Fruit fly (Drosophila melanogaster) whole organism, embryonic: ENCODE results near the gene CAH6.

Experiments used
- Antp ChIP-seq: fragments of 200-800 bp; sonication (Bioruptor generic); optimal IDR thresholded peaks from 3 replicates; lab custom pipeline; 2016; ENCODE audit warnings: missing biosample characterization, missing genetic modification characterization
- B-H2 ChIP-seq: fragments of 200-800 bp; sonication (Bioruptor generic); optimal IDR thresholded peaks from 2 replicates; lab custom pipeline; 2018; ENCODE audit warnings: missing biosample characterization, mild to moderate bottlenecking, missing genetic modification characterization
- Bteb2 ChIP-seq: fragments of 200-800 bp; sonication (Bioruptor generic); optimal IDR thresholded peaks from 2 replicates; lab custom pipeline; 2016; ENCODE audit warnings: missing biosample characterization, missing genetic modification characterization
- CG10274 ChIP-seq: fragments of 200-800 bp; sonication (Bioruptor generic); optimal IDR thresholded peaks from 3 replicates; lab custom pipeline; 2017; ENCODE audit warnings: missing biosample characterization, mild to moderate bottlenecking, missing genetic modification characterization
- CG10431 ChIP-seq: fragments of 200-800 bp; sonication (Bioruptor generic); optimal IDR thresholded peaks from 3 replicates; lab custom pipeline; 2018; ENCODE audit warnings: missing biosample characterization, mild to moderate bottlenecking, missing genetic modification characterization
- CG10462 ChIP-seq: fragments of 200-800 bp; sonication (Bioruptor generic); optimal IDR thresholded peaks from 2 replicates; lab custom pipeline; 2016; ENCODE audit warnings: missing biosample characterization, missing genetic modification characterization
- CG11247 ChIP-seq: fragments of 200-800 bp; sonication (Bioruptor generic); IDR thresholded peaks from 2 replicates; pipeline ENCODE4 v1.3.6; 2022; ENCODE audit warnings: missing biosample characterization, missing genetic modification characterization
- CG11398 ChIP-seq: fragments of 200-800 bp; sonication (Bioruptor generic); optimal IDR thresholded peaks from 2 replicates; lab custom pipeline; 2016; ENCODE audit warnings: missing biosample characterization, missing genetic modification characterization
- CG11723 ChIP-seq: fragments of 200-800 bp; sonication (Bioruptor generic); optimal IDR thresholded peaks from 2 replicates; lab custom pipeline; 2017; ENCODE audit warnings: missing biosample characterization, mild to moderate bottlenecking, missing genetic modification characterization
- CG12769 ChIP-seq: fragments of 200-800 bp; sonication (Bioruptor generic); optimal IDR thresholded peaks from 2 replicates; lab custom pipeline; 2019; ENCODE audit warnings: missing biosample characterization, mild to moderate bottlenecking, missing genetic modification characterization, moderate library complexity
- CG14965 ChIP-seq: fragments of 200-800 bp; sonication (Bioruptor generic); optimal IDR thresholded peaks from 2 replicates; lab custom pipeline; 2016; ENCODE audit warnings: missing biosample characterization, missing genetic modification characterization, borderline replicate concordance
- CG16863 ChIP-seq: fragments of 200-800 bp; sonication (Bioruptor generic); optimal IDR thresholded peaks from 3 replicates; lab custom pipeline; 2016; ENCODE audit warnings: missing biosample characterization, missing genetic modification characterization
- CG17361 ChIP-seq: fragments of 200-800 bp; sonication (Bioruptor generic); IDR thresholded peaks from 3 replicates; pipeline ENCODE4 v1.3.6; 2022; ENCODE audit warnings: missing biosample characterization, missing genetic modification characterization
- CG18262 ChIP-seq: fragments of 200-800 bp; optimal IDR thresholded peaks from 3 replicates; lab custom pipeline; 2019; ENCODE audit warnings: missing biosample characterization, mild to moderate bottlenecking, missing genetic modification characterization, moderate library complexity
- CG18764 ChIP-seq: fragments of 200-800 bp; sonication (Bioruptor generic); optimal IDR thresholded peaks from 3 replicates; lab custom pipeline; 2016; ENCODE audit warnings: missing biosample characterization, missing genetic modification characterization
- CG2889 ChIP-seq: fragments of 200-800 bp; sonication (Bioruptor generic); IDR thresholded peaks from 3 replicates; pipeline ENCODE4 v1.3.6; 2022; ENCODE audit warnings: missing biosample characterization, missing genetic modification characterization
- CG30020 ChIP-seq: fragments of 200-800 bp; optimal IDR thresholded peaks from 2 replicates; lab custom pipeline; 2019; ENCODE audit warnings: missing biosample characterization, mild to moderate bottlenecking, missing genetic modification characterization, moderate library complexity
- CG30403 ChIP-seq: fragments of 200-800 bp; sonication (Bioruptor generic); optimal IDR thresholded peaks from 3 replicates; lab custom pipeline; 2016; ENCODE audit warnings: missing biosample characterization, missing genetic modification characterization
- CG31388 ChIP-seq: fragments of 200-800 bp; sonication (Bioruptor generic); optimal IDR thresholded peaks from 2 replicates; lab custom pipeline; 2016; ENCODE audit warnings: missing biosample characterization, missing genetic modification characterization
- CG3838 ChIP-seq: fragments of 200-800 bp; sonication (Bioruptor generic); optimal IDR thresholded peaks from 3 replicates; lab custom pipeline; 2016; ENCODE audit warnings: missing biosample characterization, missing genetic modification characterization
- CG4360 ChIP-seq: fragments of 200-800 bp; sonication (Bioruptor generic); IDR thresholded peaks from 2 replicates; pipeline ENCODE4 v1.3.6; 2022; ENCODE audit warnings: missing biosample characterization, missing genetic modification characterization
- CG4424 ChIP-seq: fragments of 200-800 bp; sonication (Bioruptor generic); optimal IDR thresholded peaks from 3 replicates; lab custom pipeline; 2016; ENCODE audit warnings: missing biosample characterization, missing genetic modification characterization
- CG6854 ChIP-seq: fragments of 200-800 bp; sonication (Bioruptor generic); optimal IDR thresholded peaks from 3 replicates; lab custom pipeline; 2017; ENCODE audit warnings: missing biosample characterization, mild to moderate bottlenecking, missing genetic modification characterization
- CG7745 ChIP-seq: fragments of 200-800 bp; sonication (Bioruptor generic); optimal IDR thresholded peaks from 2 replicates; lab custom pipeline; 2018; ENCODE audit warnings: missing biosample characterization, mild to moderate bottlenecking, missing genetic modification characterization, moderate library complexity
- CG7786 ChIP-seq: fragments of 200-800 bp; sonication (Bioruptor generic); optimal IDR thresholded peaks from 2 replicates; lab custom pipeline; 2016; ENCODE audit warnings: missing biosample characterization, missing genetic modification characterization
- Ets65A ChIP-seq: fragments of 200-800 bp; sonication (Bioruptor generic); peaks from one replicate; lab custom pipeline; 2016; ENCODE audit warnings: missing biosample characterization, missing genetic modification characterization
- Gug ChIP-seq: fragments of 200-800 bp; sonication (Bioruptor generic); IDR thresholded peaks from 4 replicates; pipeline ENCODE4 v1.3.6; 2022; ENCODE audit warnings: missing biosample characterization, missing genetic modification characterization
- H2.0 ChIP-seq: fragments of 200-800 bp; sonication (Bioruptor generic); IDR thresholded peaks from 2 replicates; pipeline ENCODE4 v1.3.6; 2022; ENCODE audit warnings: missing biosample characterization, missing genetic modification characterization
- HmgZ ChIP-seq: fragments of 200-800 bp; sonication (Bioruptor generic); optimal IDR thresholded peaks from 2 replicates; lab custom pipeline; 2018; ENCODE audit warnings: missing biosample characterization, mild to moderate bottlenecking, missing genetic modification characterization
- MBD-R2 ChIP-seq: fragments of 200-800 bp; sonication (Bioruptor generic); IDR thresholded peaks from 2 replicates; pipeline ENCODE4 v1.3.6; 2022; ENCODE audit warnings: missing biosample characterization, missing genetic modification characterization
- Max ChIP-seq: fragments of 200-800 bp; sonication (Bioruptor generic); optimal IDR thresholded peaks from 2 replicates; lab custom pipeline; 2016; ENCODE audit warnings: missing biosample characterization, mild to moderate bottlenecking, missing genetic modification characterization
- Nf-YC ChIP-seq: fragments of 200-800 bp; optimal IDR thresholded peaks from 3 replicates; lab custom pipeline; 2019; ENCODE audit warnings: missing biosample characterization, mild to moderate bottlenecking, missing genetic modification characterization, moderate library complexity
- Ravus ChIP-seq: fragments of 200-800 bp; sonication (Bioruptor generic); IDR thresholded peaks from 2 replicates; pipeline ENCODE4 v1.3.6; 2022; ENCODE audit warnings: missing biosample characterization, missing genetic modification characterization
- abd-A ChIP-seq: fragments of 200-800 bp; sonication (Bioruptor generic); optimal IDR thresholded peaks from 3 replicates; lab custom pipeline; 2019; ENCODE audit warnings: missing biosample characterization, mild to moderate bottlenecking, missing genetic modification characterization, moderate library complexity
- chn ChIP-seq: fragments of 200-800 bp; sonication (Bioruptor generic); optimal IDR thresholded peaks from 2 replicates; lab custom pipeline; 2016; ENCODE audit warnings: missing biosample characterization, missing genetic modification characterization
- dimm ChIP-seq: fragments of 200-800 bp; sonication (Bioruptor generic); IDR thresholded peaks from 2 replicates; pipeline ENCODE4 v1.3.6; 2022; ENCODE audit warnings: missing biosample characterization, missing genetic modification characterization
- dmrt11E ChIP-seq: fragments of 200-800 bp; sonication (Bioruptor generic); optimal IDR thresholded peaks from 3 replicates; lab custom pipeline; 2018; ENCODE audit warnings: missing biosample characterization, mild to moderate bottlenecking, missing genetic modification characterization, moderate library complexity
- fd3F ChIP-seq: fragments of 200-800 bp; sonication (Bioruptor generic); optimal IDR thresholded peaks from 2 replicates; lab custom pipeline; 2018; ENCODE audit warnings: missing biosample characterization, mild to moderate bottlenecking, missing genetic modification characterization, moderate library complexity
- fd64A ChIP-seq: fragments of 200-800 bp; sonication (Bioruptor generic); optimal IDR thresholded peaks from 3 replicates; lab custom pipeline; 2018; ENCODE audit warnings: missing biosample characterization, mild to moderate bottlenecking, missing genetic modification characterization
- gce ChIP-seq: fragments of 200-800 bp; sonication (Bioruptor generic); IDR thresholded peaks from 3 replicates; pipeline ENCODE4 v1.3.6; 2022; ENCODE audit warnings: missing biosample characterization, missing genetic modification characterization
- grau ChIP-seq: fragments of 200-800 bp; optimal IDR thresholded peaks from 3 replicates; lab custom pipeline; 2019; ENCODE audit warnings: missing biosample characterization, mild to moderate bottlenecking, missing genetic modification characterization, moderate library complexity
- jigr1 ChIP-seq: fragments of 200-800 bp; sonication (Bioruptor generic); IDR thresholded peaks from 3 replicates; pipeline ENCODE4 v1.3.6; 2022; ENCODE audit warnings: missing biosample characterization, missing genetic modification characterization
- kni ChIP-seq: fragments of 200-800 bp; sonication (Bioruptor generic); optimal IDR thresholded peaks from 3 replicates; lab custom pipeline; 2017; ENCODE audit warnings: mild to moderate bottlenecking, missing biosample characterization, missing genetic modification reagents, missing genetic modification characterization
- run ChIP-seq: fragments of 200-800 bp; sonication (Bioruptor generic); optimal IDR thresholded peaks from 3 replicates; lab custom pipeline; 2018; ENCODE audit warnings: missing biosample characterization, mild to moderate bottlenecking, missing genetic modification characterization
- schlank ChIP-seq: fragments of 200-800 bp; sonication (Bioruptor generic); optimal IDR thresholded peaks from 2 replicates; lab custom pipeline; 2018; ENCODE audit warnings: missing biosample characterization, mild to moderate bottlenecking, missing genetic modification characterization
- sens ChIP-seq: fragments of 200-800 bp; sonication (Bioruptor generic); peaks from one replicate; lab custom pipeline; 2016; ENCODE audit warnings: missing biosample characterization, missing genetic modification characterization
- sug ChIP-seq: fragments of 200-800 bp; optimal IDR thresholded peaks from 2 replicates; lab custom pipeline; 2019; ENCODE audit warnings: missing biosample characterization, mild to moderate bottlenecking, missing genetic modification characterization, moderate library complexity
- tap ChIP-seq: fragments of 200-800 bp; optimal IDR thresholded peaks from 3 replicates; lab custom pipeline; 2019; ENCODE audit warnings: missing biosample characterization, mild to moderate bottlenecking, missing genetic modification characterization, moderate library complexity
- unpg ChIP-seq: fragments of 200-800 bp; sonication (Bioruptor generic); optimal IDR thresholded peaks from 3 replicates; lab custom pipeline; 2018; ENCODE audit warnings: missing biosample characterization, mild to moderate bottlenecking, missing genetic modification characterization, moderate library complexity
- wor ChIP-seq: fragments of 200-800 bp; sonication (Bioruptor generic); IDR thresholded peaks from 2 replicates; pipeline ENCODE4 v1.3.6; 2022; ENCODE audit warnings: missing biosample characterization, missing genetic modification characterization

CAH6 gene

dm6 chr3R:31218997-31219992 lies 38.1 kb upstream of the CAH6 start, which contains the start of gene ATPsynC (continued):
- TF ChIP-seq CG31388 (GFP tag; lab: Kevin White, UChicago) (no peak), Gug (GFP tag; lab: Robert Waterston, UW) (no peak), fd3F (GFP tag; lab: Kevin White, UChicago) (no peak), fd64A (GFP tag; lab: Kevin White, UChicago) (peak; percentile 32), CG11247 (GFP tag; lab: Robert Waterston, UW) (no peak), CG4424 (no peak), Nf-YC (tag; lab: Kevin White, UChicago) (peak; percentile 39), jigr1 (GFP tag; lab: Robert Waterston, UW) (no peak), H2.0 (GFP tag; lab: Robert Waterston, UW) (no peak), Max (peak; percentile 22), CG3838 (GFP tag; lab: Kevin White, UChicago) (no peak), unpg (GFP tag; lab: Kevin White, UChicago) (peak; percentile 2), CG7786 (GFP tag; lab: Kevin White, UChicago) (peak; percentile 48), B-H2 (peak; percentile 45), grau (peak; percentile 31), Antp (peak; percentile 58), CG7745 (tag; lab: Kevin White, UChicago) (no peak), CG10462 (GFP tag; lab: Kevin White, UChicago) (no peak), CG18262 (no peak), Bteb2 (no peak), CG14965 (GFP tag; lab: Kevin White, UChicago) (no peak), run (no peak), kni (peak; percentile 64), schlank (tag; lab: Kevin White, UChicago) (peak; percentile 20), CG30020 (tag; lab: Kevin White, UChicago) (peak; percentile 91), CG4360 (GFP tag; lab: Robert Waterston, UW) (no peak), sens (GFP tag; lab: Kevin White, UChicago) (peak; percentile 83), CG18764 (GFP tag; lab: Kevin White, UChicago) (no peak), tap (tag; lab: Kevin White, UChicago) (peak; percentile 11), CG10274 (no peak), MBD-R2 (GFP tag; lab: Robert Waterston, UW) (no peak), CG16863 (no peak), CG10431 (peak; percentile 54), HmgZ (tag; lab: Kevin White, UChicago) (peak; percentile 91), CG11723 (GFP tag; lab: Kevin White, UChicago) (peak; percentile 5), CG2889 (no peak), CG6854 (peak; percentile 79), dmrt11E (tag; lab: Kevin White, UChicago) (no peak), wor (GFP tag; lab: Robert Waterston, UW) (no peak), CG30403 (GFP tag; lab: Kevin White, UChicago) (no peak), dimm (GFP tag; lab: Robert Waterston, UW) (no peak), CG12769 (tag; lab: Kevin White, UChicago) (peak; percentile 63), CG11398 (GFP tag; lab: Kevin White, UChicago) (peak; percentile 61), CG17361 (no peak), Ets65A (GFP tag; lab: Kevin White, UChicago) (peak; percentile 69), chn (GFP tag; lab: Kevin White, UChicago) (peak; percentile 68), sug (peak; percentile 83), gce (GFP tag; lab: Robert Waterston, UW) (no peak), Ravus (no peak), abd-A (peak; percentile 70)
